Fruit fly (Drosophila melanogaster) whole organism, larva: ENCODE results near the gene RASSF8.

Experiments used
- noc ChIP-seq: fragments of 200-800 bp; sonication (Bioruptor generic); optimal IDR thresholded peaks from 3 replicates; lab custom pipeline; 2019; ENCODE audit warnings: missing biosample characterization, mild to moderate bottlenecking, missing genetic modification characterization, moderate library complexity

Gene RASSF8

dm6 chr3R:25644172-25644571 lies 17.4 kb upstream of the RASSF8 start:
- TF ChIP-seq noc (tag; lab: Kevin White, UChicago): no peak

- TF ChIP-seq noc (tag; lab: Kevin White, UChicago): peak; percentile 90
These were observed 14.6 kb upstream of the RASSF8 start for dm6 chr3R:25646882-25647518.

- no peak for TF ChIP-seq noc (tag; lab: Kevin White, UChicago)
These were observed 13.9 kb upstream of the RASSF8 start for dm6 chr3R:25647577-25648257.

dm6 chr3R:25648258-25648606 lies 13.4 kb upstream of the RASSF8 start:
- no peak for TF ChIP-seq noc (tag; lab: Kevin White, UChicago)

- no peak for TF ChIP-seq noc (tag; lab: Kevin White, UChicago)
These were observed 11.2 kb upstream of the RASSF8 start for dm6 chr3R:25650417-25650816.

dm6 chr3R:25651414-25651813 lies 10.2 kb upstream of the RASSF8 start:
- TF ChIP-seq noc (tag; lab: Kevin White, UChicago): no peak

dm6 chr3R:25652066-25652720 lies 9.4 kb upstream of the RASSF8 start:
- TF ChIP-seq noc (tag; lab: Kevin White, UChicago): no peak

dm6 chr3R:25659857-25660417 lies 1.7 kb upstream of the RASSF8 start:
- no peak for TF ChIP-seq noc (tag; lab: Kevin White, UChicago)

dm6 chr3R:25660985-25661530 lies 537 bp upstream of the RASSF8 start, which contains the start of gene Tnks:
TSS of gene Tnks (minus strand) at chr3R:25661286.
- TF ChIP-seq noc (tag; lab: Kevin White, UChicago): no peak

dm6 chr3R:25662358-25662757 lies 763 bp downstream of the RASSF8 start:
- no peak for TF ChIP-seq noc (tag; lab: Kevin White, UChicago)

- TF ChIP-seq noc (tag; lab: Kevin White, UChicago): no peak
These were observed 3.9 kb downstream of the RASSF8 start, which contains the start of gene Lgr3 for dm6 chr3R:25665509-25665908. TSS of gene Lgr3 (plus strand) at chr3R:25665809.

- no peak for TF ChIP-seq noc (tag; lab: Kevin White, UChicago)
These were observed 17.0 kb downstream of the RASSF8 start, which contains the start of the genes CG4730 and CG5039 for dm6 chr3R:25678489-25679082. TSS of gene CG4730 (minus strand) at chr3R:25678682. TSS of gene CG5039 (plus strand) at chr3R:25678683.

- TF ChIP-seq noc (tag; lab: Kevin White, UChicago): peak; percentile 95
These were observed 18.9 kb downstream of the RASSF8 start, which contains the start of the genes CG4743 and Idh3g for dm6 chr3R:25680528-25680927. TSS of gene CG4743 (minus strand) at chr3R:25680550. TSS of gene Idh3g (plus strand) at chr3R:25680845.

dm6 chr3R:25684859-25685258 lies 23.3 kb downstream of the RASSF8 start, which contains the start of gene RpL27:
TSS of gene RpL27 (minus strand) at chr3R:25685051.
- TF ChIP-seq noc (tag; lab: Kevin White, UChicago): peak; percentile 73
